Worm (Caenorhabditis elegans): ENCODE results near the gene asd-1.

The asd-1 gene

DNA sequence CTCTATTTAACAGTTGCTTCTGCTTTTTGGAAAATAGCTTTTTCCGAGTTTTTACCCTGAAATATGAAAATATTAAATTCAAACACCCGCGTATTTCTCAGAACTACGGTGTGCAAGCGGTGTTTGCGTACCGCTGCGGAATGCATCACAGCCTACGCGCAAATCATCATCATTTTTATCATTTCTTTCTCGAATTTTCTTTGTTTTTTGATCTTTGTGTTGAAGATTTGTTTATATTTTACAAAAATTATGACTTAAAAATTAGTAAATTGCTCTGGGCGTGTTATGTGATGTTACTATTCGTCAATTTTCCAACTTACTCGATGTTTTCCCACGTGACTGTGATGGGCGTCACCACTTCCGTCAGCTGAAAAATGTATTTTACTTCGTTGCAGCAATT, 46.2 kb upstream of the asd-1 start (continued):
- TF ChIP-seq vab-7 (GFP tag; IDR thresholded peaks at IDR 0.05) (no peak), snpc-1.2 (GFP tag; IDR thresholded peaks at IDR 0.05) (no peak), ceh-32 (tag; optimal IDR thresholded peaks at IDR 0.05; ENCODE audit: poor library complexity) (no peak), lim-7 (GFP tag; IDR thresholded peaks at IDR 0.05) (no peak), nhr-76 (tag; optimal IDR thresholded peaks at IDR 0.05) (no peak), dve-1 (tag; optimal IDR thresholded peaks at IDR 0.05; ENCODE audit: insufficient read depth) (no peak), mdl-1 (tag; optimal IDR thresholded peaks at IDR 0.05) (peak in 1 of 2 experiments; percentile 59), snpc-4 (tag; optimal IDR thresholded peaks at IDR 0.05) (no peak), aha-1 (tag) (no peak), attf-4 (tag; optimal IDR thresholded peaks at IDR 0.05) (no peak), saeg-2 (GFP tag; IDR thresholded peaks at IDR 0.05) (no peak), Y48G9A.11 (GFP tag; IDR thresholded peaks at IDR 0.05) (no peak), madf-5 (GFP tag; IDR thresholded peaks at IDR 0.05) (no peak), egl-43 (GFP tag; IDR thresholded peaks at IDR 0.05) (no peak), F37D6.2 (tag; optimal IDR thresholded peaks at IDR 0.05) (no peak)

DNA sequence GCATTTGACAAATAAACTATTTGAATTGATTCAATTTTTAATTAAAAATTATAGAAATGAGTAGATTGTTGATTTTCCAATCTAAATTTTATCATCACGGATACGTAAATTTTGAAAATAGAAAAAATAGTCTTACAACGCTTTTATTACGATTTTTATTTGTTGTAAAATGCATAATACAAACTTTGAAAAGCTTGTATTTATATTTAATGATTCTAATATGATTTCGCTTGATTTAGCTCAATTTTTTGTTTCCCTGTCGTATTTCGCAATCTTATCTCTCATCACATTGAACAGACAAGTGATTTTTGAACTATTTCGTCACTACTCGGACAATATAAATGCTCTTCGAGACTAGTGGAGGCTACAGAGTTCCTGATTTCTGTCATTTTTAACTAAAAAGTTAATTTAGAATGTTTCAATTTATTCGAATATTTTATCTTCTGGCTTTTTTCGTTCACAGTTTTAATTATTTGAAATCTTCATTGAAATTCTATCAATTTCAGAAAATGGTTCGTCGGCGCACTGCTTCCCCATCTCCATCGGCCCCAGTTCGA, 45.5 kb upstream of the asd-1 start, which contains the start of the genes wht-3 and har-1:
Gene wht-3 (minus strand): TSS at position 51 of the 557 bp plus-strand sequence.
Gene har-1 (plus strand): TSS at position 507 of the 557 bp plus-strand sequence.
- TF ChIP-seq nhr-76 (tag; optimal IDR thresholded peaks at IDR 0.05) (no peak), T20F7.1 (GFP tag; optimal IDR thresholded peaks at IDR 0.05) (peak; percentile 51), mep-1 (tag; optimal IDR thresholded peaks at IDR 0.05) (peak; percentile 4), lim-7 (GFP tag; IDR thresholded peaks at IDR 0.05) (no peak), dve-1 (tag; optimal IDR thresholded peaks at IDR 0.05; ENCODE audit: insufficient read depth) (peak; percentile 27), F49E8.2 (tag; optimal IDR thresholded peaks at IDR 0.05; ENCODE audit: borderline replicate concordance) (peak; percentile 27), F26F4.8 (GFP tag; conservative IDR thresholded peaks at IDR 0.05) (no peak), nhr-28 (tag; optimal IDR thresholded peaks at IDR 0.05) (peak; percentile 38), mdl-1 (tag; optimal IDR thresholded peaks at IDR 0.05) (no peak), lsy-2 (tag; optimal IDR thresholded peaks at IDR 0.05) (peak in 1 of 2 experiments; percentile 57), nhr-11 (tag; optimal IDR thresholded peaks at IDR 0.05) (peak; percentile 52), lin-38 (GFP tag; IDR thresholded peaks at IDR 0.05) (no peak), nhr-42 (GFP tag; IDR thresholded peaks at IDR 0.05) (no peak)

DNA sequence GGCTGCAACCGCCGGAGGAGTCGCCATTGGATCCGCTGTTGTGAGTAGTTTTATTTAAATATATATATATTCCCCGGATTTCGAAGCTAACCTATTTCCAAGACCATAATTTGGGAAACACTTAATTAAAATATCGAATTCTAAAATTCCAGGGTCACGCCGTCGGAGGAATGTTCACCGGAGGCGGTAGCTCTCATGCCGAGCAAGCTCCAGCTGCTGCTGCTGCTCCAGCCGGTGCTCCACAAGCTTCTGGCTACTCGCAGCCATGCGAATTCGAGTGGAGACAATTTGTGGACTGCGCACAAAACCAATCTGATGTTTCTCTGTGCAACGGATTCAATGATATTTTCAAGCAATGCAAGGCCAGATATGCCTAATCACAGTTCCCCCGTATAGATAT, 44.8 kb upstream of the asd-1 start:
- peak; percentile 70 for TF ChIP-seq set-16 (GFP tag; IDR thresholded peaks at IDR 0.05)
- TF ChIP-seq daf-8 (GFP tag; IDR thresholded peaks at IDR 0.05) = no peak

DNA sequence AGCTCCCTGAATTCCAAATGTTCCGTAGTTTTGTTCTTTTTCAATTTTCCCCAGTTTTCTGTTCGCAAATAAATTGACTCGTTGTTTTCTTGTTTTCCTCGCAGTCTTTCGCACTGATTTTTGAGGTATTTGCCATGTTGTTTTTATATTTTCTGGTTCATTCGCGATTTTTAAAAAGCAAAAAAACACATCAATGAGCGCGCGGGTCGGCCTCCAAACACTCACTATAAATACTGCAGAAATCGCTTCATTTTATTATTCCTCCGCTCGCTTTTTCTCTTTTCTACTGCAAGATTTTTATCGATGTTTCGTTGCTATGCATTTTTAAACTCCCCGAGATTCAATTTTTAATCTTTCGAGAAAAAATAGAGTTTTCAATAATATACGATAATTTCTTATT, 44.3 kb upstream of the asd-1 start:
- TF ChIP-seq F37D6.2 (tag; optimal IDR thresholded peaks at IDR 0.05) (no peak), duxl-1 (tag; optimal IDR thresholded peaks at IDR 0.05; ENCODE audit: poor library complexity) (peak; percentile 6), saeg-2 (GFP tag; IDR thresholded peaks at IDR 0.05) (no peak), ctbp-1 (GFP tag; IDR thresholded peaks at IDR 0.05) (0 out of 2 replicates have a peak, but pooled peaks have one; percentile 22), mep-1 (tag; optimal IDR thresholded peaks at IDR 0.05) (no peak), zip-2 (tag; optimal IDR thresholded peaks at IDR 0.05) (no peak), ama-1 (optimal IDR thresholded peaks at IDR 0.05) (peak; percentile 65), lin-38 (GFP tag; IDR thresholded peaks at IDR 0.05) (peak; percentile 21; the same call in 1 of the 2 replicates), zfp-3 (GFP tag; conservative IDR thresholded peaks at IDR 0.05) (0 out of 2 replicates have a peak, but pooled peaks have one; percentile 16), ces-1 (GFP tag; optimal IDR thresholded peaks at IDR 0.05) (no peak), lim-7 (GFP tag; IDR thresholded peaks at IDR 0.05) (0 out of 2 replicates have a peak, but pooled peaks have one; percentile 27), T20F7.1 (GFP tag; optimal IDR thresholded peaks at IDR 0.05) (peak; percentile 49)

DNA sequence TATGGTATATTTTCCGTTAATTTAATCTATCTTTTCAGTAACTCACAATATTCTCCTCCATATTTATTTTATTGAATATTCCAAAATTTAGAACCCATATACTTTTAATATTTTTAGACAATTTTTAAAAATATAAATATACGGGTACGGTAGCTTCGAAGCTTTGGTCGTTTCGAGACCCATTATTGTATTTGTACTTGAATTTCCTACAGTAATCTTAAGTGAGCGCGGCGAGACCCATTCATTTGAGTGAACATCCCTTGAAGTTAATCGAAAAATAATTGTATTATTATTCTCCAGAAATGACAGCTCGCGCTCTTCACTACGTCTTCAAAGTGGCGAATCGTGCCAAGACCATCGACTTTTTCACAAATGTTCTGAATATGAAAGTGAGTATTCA, 43.8 kb upstream of the asd-1 start, which contains the start of gene glod-4:
Gene glod-4 (plus strand): TSS at position 301 of the 400 bp plus-strand sequence.
- TF ChIP-seq lsy-2 (tag; optimal IDR thresholded peaks at IDR 0.05) = peak in 1 of 2 experiments; percentile 41
- TF ChIP-seq lir-3 (tag; optimal IDR thresholded peaks at IDR 0.05) = no peak
